Worm (Caenorhabditis elegans) whole organism, L2 larva: ENCODE results near the gene swm-1.
A peak's percentile ranks its signal among the peaks of the same experiment; 100 is the strongest.

Experiments
- C34F6.9 ChIP-seq: fragments of 150-350 bp; optimal IDR thresholded peaks from 2 replicates; lab custom pipeline; 2014; ENCODE audit warnings: missing biosample characterization, missing genetic modification characterization
- R02D3.7 ChIP-seq: fragments of 150-350 bp; optimal IDR thresholded peaks from 2 replicates; lab custom pipeline; 2014; ENCODE audit warnings: missing biosample characterization, missing genetic modification characterization
- Y55F3AM.14 ChIP-seq: fragments of 200-800 bp; sonication (Bioruptor generic); optimal IDR thresholded peaks from 2 replicates; lab custom pipeline; 2018; ENCODE audit warnings: mild to moderate bottlenecking, missing genetic modification characterization, missing compliant biosample characterization
- ZK546.5 ChIP-seq: sonication (generic microtip); optimal IDR thresholded peaks from 2 replicates; lab custom pipeline; 2017; ENCODE audit warnings: missing biosample characterization, missing genetic modification characterization
- aly-2 ChIP-seq: fragments of 150-350 bp; optimal IDR thresholded peaks from 2 replicates; lab custom pipeline; 2014; ENCODE audit warnings: missing biosample characterization, missing genetic modification characterization
- ama-1 ChIP-seq: fragments of 150-350 bp; optimal IDR thresholded peaks from 2 replicates; lab custom pipeline; 2018; ENCODE audit warnings: inconsistent platforms
- blmp-1 ChIP-seq: sonication (generic microtip); optimal IDR thresholded peaks from 2 replicates; lab custom pipeline; 2017; ENCODE audit warnings: missing genetic modification characterization, mild to moderate bottlenecking, missing compliant biosample characterization, antibody characterized with exemption, moderate library complexity; ENCODE audit not compliant: insufficient read depth
- egl-27 ChIP-seq: sonication (generic microtip); optimal IDR thresholded peaks from 3 replicates; lab custom pipeline; 2017; ENCODE audit warnings: missing biosample characterization, missing genetic modification reagents, missing genetic modification characterization
- elt-3 ChIP-seq: sonication (generic microtip); optimal IDR thresholded peaks from 2 replicates; lab custom pipeline; 2017; ENCODE audit warnings: missing biosample characterization, missing genetic modification characterization
- fos-1 ChIP-seq: fragments of 150-350 bp; optimal IDR thresholded peaks from 2 replicates; lab custom pipeline; 2014; ENCODE audit warnings: missing biosample characterization, missing genetic modification characterization
- gmeb-1 ChIP-seq: fragments of 150-350 bp; optimal IDR thresholded peaks from 2 replicates; lab custom pipeline; 2014; ENCODE audit warnings: missing biosample characterization, missing genetic modification characterization
- lin-13 ChIP-seq: fragments of 150-350 bp; optimal IDR thresholded peaks from 2 replicates; lab custom pipeline; 2014; ENCODE audit warnings: missing biosample characterization, missing genetic modification reagents, missing genetic modification characterization
- lin-39 ChIP-seq: fragments of 150-350 bp; optimal IDR thresholded peaks from 2 replicates; lab custom pipeline; 2014; ENCODE audit warnings: missing biosample characterization, missing genetic modification reagents, missing genetic modification characterization
- lsy-2 ChIP-seq, 2 experiments: fragments of 150-350 bp in 1 of 2; sonication (generic microtip) in 1 of 2; optimal IDR thresholded peaks; 2 replicates each; lab custom pipeline; 2014 to 2017; ENCODE audit warnings: missing biosample characterization in 2 of 2, missing genetic modification characterization in 2 of 2
- mab-5 ChIP-seq: fragments of 150-350 bp; optimal IDR thresholded peaks from 2 replicates; lab custom pipeline; 2014; ENCODE audit warnings: missing biosample characterization, missing genetic modification characterization
- mbf-1 ChIP-seq: sonication (generic microtip); optimal IDR thresholded peaks from 2 replicates; lab custom pipeline; 2017; ENCODE audit warnings: missing biosample characterization, missing genetic modification characterization
- mdl-1 ChIP-seq, 2 experiments: fragments of 150-350 bp in 1 of 2; sonication (generic microtip) in 1 of 2; optimal IDR thresholded peaks; 2 replicates each; lab custom pipeline; 2017; ENCODE audit warnings: missing biosample characterization in 2 of 2, missing genetic modification characterization in 2 of 2
- nhr-10 ChIP-seq: sonication (generic microtip); optimal IDR thresholded peaks from 2 replicates; lab custom pipeline; 2017; ENCODE audit warnings: missing biosample characterization, missing genetic modification characterization
- nhr-11 ChIP-seq: fragments of 150-350 bp; optimal IDR thresholded peaks from 2 replicates; lab custom pipeline; 2014; ENCODE audit warnings: missing biosample characterization, missing genetic modification characterization
- nhr-12 ChIP-seq: fragments of 150-350 bp; optimal IDR thresholded peaks from 2 replicates; lab custom pipeline; 2014; ENCODE audit warnings: missing biosample characterization, missing genetic modification characterization
- nhr-21 ChIP-seq: fragments of 150-350 bp; optimal IDR thresholded peaks from 2 replicates; lab custom pipeline; 2014; ENCODE audit warnings: missing biosample characterization, missing genetic modification characterization
- nhr-23 ChIP-seq: fragments of 150-350 bp; optimal IDR thresholded peaks from 2 replicates; lab custom pipeline; 2014; ENCODE audit warnings: missing biosample characterization, missing genetic modification reagents, missing genetic modification characterization
- nhr-237 ChIP-seq: fragments of 150-350 bp; optimal IDR thresholded peaks from 2 replicates; lab custom pipeline; 2014; ENCODE audit warnings: missing biosample characterization, missing genetic modification characterization
- nhr-25 ChIP-seq: fragments of 150-350 bp; sonication (generic microtip); optimal IDR thresholded peaks from 3 replicates; lab custom pipeline; 2014; ENCODE audit warnings: missing biosample characterization, missing genetic modification characterization
- nhr-6 ChIP-seq: fragments of 150-350 bp; optimal IDR thresholded peaks from 2 replicates; lab custom pipeline; 2014; ENCODE audit warnings: missing biosample characterization, missing genetic modification characterization
- nhr-77 ChIP-seq: fragments of 150-350 bp; optimal IDR thresholded peaks from 2 replicates; lab custom pipeline; 2014; ENCODE audit warnings: missing biosample characterization, missing genetic modification characterization
- peb-1 ChIP-seq: fragments of 150-350 bp; optimal IDR thresholded peaks from 2 replicates; lab custom pipeline; 2014; ENCODE audit warnings: missing biosample characterization, missing genetic modification characterization
- skn-1 ChIP-seq: sonication (generic microtip); optimal IDR thresholded peaks from 2 replicates; lab custom pipeline; 2017; ENCODE audit warnings: missing biosample characterization, missing genetic modification characterization
- sma-3 ChIP-seq: sonication (generic microtip); optimal IDR thresholded peaks from 2 replicates; lab custom pipeline; 2016; ENCODE audit warnings: missing genetic modification reagents, missing genetic modification characterization, missing compliant biosample characterization
- sma-9 ChIP-seq, 2 experiments: fragments of 150-350 bp in 1 of 2; sonication (generic microtip) in 1 of 2; optimal IDR thresholded peaks; 2 replicates each; lab custom pipeline; 2014 to 2016; ENCODE audit warnings: missing genetic modification characterization in 2 of 2, mild to moderate bottlenecking in 1 of 2, missing biosample characterization in 1 of 2, missing compliant biosample characterization in 1 of 2, missing genetic modification reagents in 1 of 2, moderate library complexity in 1 of 2
- unc-39 ChIP-seq: fragments of 150-350 bp; optimal IDR thresholded peaks from 2 replicates; lab custom pipeline; 2014; ENCODE audit warnings: missing biosample characterization, missing genetic modification characterization
- unc-55 ChIP-seq: fragments of 150-350 bp; sonication (generic microtip); optimal IDR thresholded peaks from 3 replicates; lab custom pipeline; 2014; ENCODE audit warnings: missing biosample characterization, missing genetic modification reagents, missing genetic modification characterization
- unc-62 ChIP-seq: fragments of 150-350 bp; optimal IDR thresholded peaks from 2 replicates; lab custom pipeline; 2014; ENCODE audit warnings: missing biosample characterization, missing genetic modification reagents, missing genetic modification characterization
- zag-1 ChIP-seq: fragments of 150-350 bp; optimal IDR thresholded peaks from 2 replicates; lab custom pipeline; 2014; ENCODE audit warnings: missing biosample characterization, missing genetic modification characterization
- ztf-1 ChIP-seq: fragments of 200-800 bp; sonication (Bioruptor generic); conservative IDR thresholded peaks from 2 replicates; pipeline ENCODE4 v1.3.6; 2022; ENCODE audit warnings: missing genetic modification characterization, missing compliant biosample characterization

The swm-1 gene

ce11 chrV:9047555-9048049 is 7.1 kb downstream of the swm-1 start, which contains the start of gene C25E10.17:
Gene C25E10.17, minus strand, starts transcription at chrV:9047605.
- TF ChIP-seq ama-1 (lab: Kevin White, UChicago) (no peak), ztf-1 (no peak), nhr-77 (tag; lab: Kevin White, UChicago) (no peak), gmeb-1 (tag; lab: Kevin White, UChicago) (no peak), skn-1 (tag; lab: Kevin White, UChicago) (no peak), unc-39 (tag; lab: Kevin White, UChicago) (no peak), nhr-21 (tag; lab: Kevin White, UChicago) (peak; percentile 26), ZK546.5 (no peak)

ce11 chrV:9044871-9045270 is 9.8 kb downstream of the swm-1 start, which contains the start of gene nhr-30:
Gene nhr-30, plus strand, starts transcription at chrV:9045171.
- TF ChIP-seq fos-1 (tag; lab: Kevin White, UChicago) = no peak
- TF ChIP-seq gmeb-1 (tag; lab: Kevin White, UChicago) = no peak
- TF ChIP-seq lsy-2 (tag; optimal IDR thresholded peaks at IDR 0.05; lab: Kevin White, UChicago) = no peak
- no peak for TF ChIP-seq skn-1 (tag; lab: Kevin White, UChicago)
- TF ChIP-seq nhr-25 (tag; lab: Kevin White, UChicago) = no peak
- no peak for TF ChIP-seq sma-3
- no peak for TF ChIP-seq mdl-1 (tag; optimal IDR thresholded peaks at IDR 0.05; lab: Kevin White, UChicago)
- TF ChIP-seq ama-1 (lab: Kevin White, UChicago) = no peak
- TF ChIP-seq unc-62 = no peak
- TF ChIP-seq lin-39 (tag; lab: Kevin White, UChicago) = no peak

ce11 chrV:9041030-9041429 is 13.6 kb downstream of the swm-1 start, which contains the start of gene cyp-33B1:
Gene cyp-33B1, plus strand, starts transcription at chrV:9041330.
- TF ChIP-seq zag-1 (tag; lab: Kevin White, UChicago) (no peak), nhr-12 (tag; lab: Kevin White, UChicago) (no peak), lin-13 (GFP tag; lab: Kevin White, UChicago) (no peak), mbf-1 (tag; lab: Kevin White, UChicago) (no peak), unc-62 (no peak), fos-1 (tag; lab: Kevin White, UChicago) (no peak), elt-3 (tag; lab: Kevin White, UChicago) (no peak), mdl-1 (tag; optimal IDR thresholded peaks at IDR 0.05; lab: Kevin White, UChicago) (no peak), nhr-11 (tag; lab: Kevin White, UChicago) (no peak), blmp-1 (tag; lab: Kevin White, UChicago) (no peak), C34F6.9 (no peak), sma-9 (GFP tag; optimal IDR thresholded peaks at IDR 0.05; lab: Kevin White, UChicago) (no peak), sma-9 (tag; optimal IDR thresholded peaks at IDR 0.05; lab: Kevin White, UChicago) (no peak), nhr-23 (tag; lab: Kevin White, UChicago) (no peak)

- TF ChIP-seq nhr-77 (tag; lab: Kevin White, UChicago) (no peak), unc-62 (no peak), nhr-6 (tag; lab: Kevin White, UChicago) (no peak), unc-39 (tag; lab: Kevin White, UChicago) (no peak), ztf-1 (no peak), lin-13 (GFP tag; lab: Kevin White, UChicago) (no peak), nhr-21 (tag; lab: Kevin White, UChicago) (no peak), Y55F3AM.14 (GFP tag; lab: Kevin White, UChicago) (no peak), sma-9 (GFP tag; optimal IDR thresholded peaks at IDR 0.05; lab: Kevin White, UChicago) (no peak), sma-9 (tag; optimal IDR thresholded peaks at IDR 0.05; lab: Kevin White, UChicago) (no peak)
- TF ChIP-seq, all 48 proteins: peak for 0
Observed at ce11 chrV:9035685-9036084, 19.0 kb downstream of the swm-1 start, which contains the start of gene srsx-34. Gene srsx-34, plus strand, starts transcription at chrV:9035985.

ce11 chrV:9033267-9033666 is 21.4 kb downstream of the swm-1 start, which contains the start of gene C25E10.4:
Gene C25E10.4, plus strand, starts transcription at chrV:9033567.
- no peak for TF ChIP-seq elt-3 (tag; lab: Kevin White, UChicago)
- TF ChIP-seq unc-55 (GFP tag; lab: Kevin White, UChicago) = no peak
- no peak for TF ChIP-seq sma-3
- no peak for TF ChIP-seq aly-2
- no peak for TF ChIP-seq nhr-11 (tag; lab: Kevin White, UChicago)
- no peak for TF ChIP-seq unc-62
- no peak for TF ChIP-seq mab-5 (tag; lab: Kevin White, UChicago)
- TF ChIP-seq nhr-237 (tag; lab: Kevin White, UChicago) = no peak
- no peak for TF ChIP-seq egl-27 (tag; lab: Kevin White, UChicago)
- TF ChIP-seq peb-1 (tag; lab: Kevin White, UChicago) = no peak
- TF ChIP-seq R02D3.7 = no peak
- TF ChIP-seq nhr-10 = no peak
